Worm (Caenorhabditis elegans): ENCODE results near the gene F56D6.6.

ce11 chrIV:3894004-3894480 is 9.0 kb upstream of the F56D6.6 start, which contains the start of gene F56D6.8:
- TF ChIP-seq ama-1 (optimal IDR thresholded peaks at IDR 0.05) (no peak), mab-5 (tag; optimal IDR thresholded peaks at IDR 0.05) (no peak), lin-11 (tag; optimal IDR thresholded peaks at IDR 0.05) (no peak), nhr-12 (tag; optimal IDR thresholded peaks at IDR 0.05) (no peak), nhr-6 (tag; optimal IDR thresholded peaks at IDR 0.05) (no peak), nhr-237 (tag; optimal IDR thresholded peaks at IDR 0.05) (no peak), ceh-16 (tag; optimal IDR thresholded peaks at IDR 0.05) (no peak)

Measured in whole organism, L2 larva.